Fruit fly (Drosophila melanogaster) whole organism, prepupa: ENCODE measurements around the gene Dad.

Experiments used
- Blimp-1 ChIP-seq: fragments of 200-800 bp; sonication (Bioruptor generic); optimal IDR thresholded peaks from 3 replicates; lab custom pipeline; 2017; ENCODE audit warnings: missing biosample characterization, missing genetic modification characterization, mild to moderate bottlenecking, moderate library complexity, missing genetic modification reagents
- CG10669 ChIP-seq: fragments of 200-800 bp; sonication (Bioruptor generic); optimal IDR thresholded peaks from 3 replicates; lab custom pipeline; 2018; ENCODE audit warnings: missing biosample characterization, mild to moderate bottlenecking, missing genetic modification characterization, moderate library complexity
- CG11762 ChIP-seq: fragments of 200-800 bp; sonication (Bioruptor generic); optimal IDR thresholded peaks from 3 replicates; lab custom pipeline; 2016; ENCODE audit warnings: missing biosample characterization, missing genetic modification characterization; ENCODE audit not compliant: insufficient read depth
- CG11902 ChIP-seq: fragments of 200-800 bp; sonication (Bioruptor generic); optimal IDR thresholded peaks from 3 replicates; lab custom pipeline; 2016; ENCODE audit warnings: missing biosample characterization, missing genetic modification characterization
- CG15336 ChIP-seq: fragments of 200-800 bp; sonication (Bioruptor generic); IDR thresholded peaks from 2 replicates; pipeline ENCODE4 v1.3.6; 2022; ENCODE audit warnings: missing biosample characterization, missing genetic modification characterization
- CG3032 ChIP-seq: fragments of 200-800 bp; optimal IDR thresholded peaks from 2 replicates; lab custom pipeline; 2019; ENCODE audit warnings: missing biosample characterization, mild to moderate bottlenecking, missing genetic modification characterization, moderate library complexity
- CG32006 ChIP-seq: fragments of 200-800 bp; sonication (Bioruptor generic); optimal IDR thresholded peaks from 3 replicates; lab custom pipeline; 2017; ENCODE audit warnings: missing biosample characterization, mild to moderate bottlenecking, missing genetic modification characterization
- CG34406 ChIP-seq: fragments of 200-800 bp; sonication (Bioruptor generic); optimal IDR thresholded peaks from 3 replicates; lab custom pipeline; 2016; ENCODE audit warnings: missing biosample characterization, missing genetic modification characterization
- CG3919 ChIP-seq: fragments of 200-800 bp; sonication (Bioruptor generic); optimal IDR thresholded peaks from 3 replicates; lab custom pipeline; 2016; ENCODE audit warnings: missing biosample characterization, missing genetic modification characterization
- CG4318 ChIP-seq: fragments of 200-800 bp; sonication (Bioruptor generic); optimal IDR thresholded peaks from 3 replicates; lab custom pipeline; 2017; ENCODE audit warnings: missing biosample characterization, mild to moderate bottlenecking, missing genetic modification characterization
- CG6163 ChIP-seq: fragments of 200-800 bp; sonication (Bioruptor generic); IDR thresholded peaks from 3 replicates; pipeline ENCODE4 v1.3.6; 2022; ENCODE audit warnings: missing biosample characterization, missing genetic modification characterization
- CG6276 ChIP-seq: fragments of 200-800 bp; sonication (Bioruptor generic); optimal IDR thresholded peaks from 2 replicates; lab custom pipeline; 2017; ENCODE audit warnings: missing biosample characterization, mild to moderate bottlenecking, missing genetic modification characterization
- CG6792 ChIP-seq: fragments of 200-800 bp; sonication (Bioruptor generic); optimal IDR thresholded peaks from 3 replicates; lab custom pipeline; 2016; ENCODE audit warnings: missing biosample characterization, missing genetic modification characterization
- CG6854 ChIP-seq: fragments of 200-800 bp; sonication (Bioruptor generic); optimal IDR thresholded peaks from 2 replicates; lab custom pipeline; 2017; ENCODE audit warnings: missing biosample characterization, mild to moderate bottlenecking, missing genetic modification characterization
- CG7368 ChIP-seq: fragments of 200-800 bp; sonication (Bioruptor generic); optimal IDR thresholded peaks from 3 replicates; lab custom pipeline; 2016; ENCODE audit warnings: missing biosample characterization, missing genetic modification characterization
- CG8119 ChIP-seq: fragments of 200-800 bp; sonication (Bioruptor generic); IDR thresholded peaks from 3 replicates; pipeline ENCODE4 v1.3.6; 2022; ENCODE audit warnings: missing biosample characterization, missing genetic modification characterization
- CG8319 ChIP-seq: fragments of 200-800 bp; sonication (Bioruptor generic); optimal IDR thresholded peaks from 3 replicates; lab custom pipeline; 2016; ENCODE audit warnings: missing biosample characterization, missing genetic modification characterization
- CG9139 ChIP-seq: fragments of 200-800 bp; sonication (Bioruptor generic); optimal IDR thresholded peaks from 3 replicates; lab custom pipeline; 2017; ENCODE audit warnings: missing biosample characterization, mild to moderate bottlenecking, missing genetic modification characterization
- Eip75B ChIP-seq: fragments of 200-800 bp; sonication (Bioruptor generic); optimal IDR thresholded peaks from 3 replicates; lab custom pipeline; 2016; ENCODE audit warnings: missing biosample characterization, missing genetic modification characterization
- Eip93F ChIP-seq: fragments of 200-800 bp; sonication (Bioruptor generic); optimal IDR thresholded peaks from 2 replicates; lab custom pipeline; 2016; ENCODE audit warnings: missing biosample characterization, mild to moderate bottlenecking, missing genetic modification characterization
- Ets21C ChIP-seq: fragments of 200-800 bp; sonication (Bioruptor generic); optimal IDR thresholded peaks from 3 replicates; lab custom pipeline; 2016; ENCODE audit warnings: missing biosample characterization, missing genetic modification characterization
- Ets96B ChIP-seq: fragments of 200-800 bp; optimal IDR thresholded peaks from 2 replicates; lab custom pipeline; 2019; ENCODE audit warnings: missing biosample characterization, mild to moderate bottlenecking, missing genetic modification characterization, moderate library complexity
- Gug ChIP-seq: fragments of 200-800 bp; sonication (Bioruptor generic); IDR thresholded peaks from 2 replicates; pipeline ENCODE4 v1.3.6; 2022; ENCODE audit warnings: missing biosample characterization, missing genetic modification characterization
- Hr38 ChIP-seq: sonication (Bioruptor generic); optimal IDR thresholded peaks from 2 replicates; lab custom pipeline; 2016; ENCODE audit warnings: missing biosample characterization, missing genetic modification characterization
- Hr39 ChIP-seq: fragments of 200-800 bp; sonication (Bioruptor generic); optimal IDR thresholded peaks from 2 replicates; lab custom pipeline; 2016; ENCODE audit warnings: missing biosample characterization, missing genetic modification characterization
- Hr4 ChIP-seq: fragments of 200-800 bp; sonication (Bioruptor generic); optimal IDR thresholded peaks from 3 replicates; lab custom pipeline; 2016; ENCODE audit warnings: missing biosample characterization, missing genetic modification characterization
- Lpt ChIP-seq: fragments of 200-800 bp; sonication (Bioruptor generic); optimal IDR thresholded peaks from 3 replicates; lab custom pipeline; 2016; ENCODE audit warnings: missing biosample characterization, missing genetic modification characterization
- Met ChIP-seq: fragments of 200-800 bp; sonication (Bioruptor generic); optimal IDR thresholded peaks from 3 replicates; lab custom pipeline; 2016; ENCODE audit warnings: missing biosample characterization, missing genetic modification characterization
- OdsH ChIP-seq: fragments of 200-800 bp; sonication (Bioruptor generic); optimal IDR thresholded peaks from 3 replicates; lab custom pipeline; 2016; ENCODE audit warnings: missing biosample characterization, missing genetic modification characterization
- Smox ChIP-seq: fragments of 200-800 bp; sonication (Bioruptor generic); optimal IDR thresholded peaks from 3 replicates; lab custom pipeline; 2016; ENCODE audit warnings: missing biosample characterization, missing genetic modification characterization
- Sox14 ChIP-seq: fragments of 200-800 bp; sonication (Bioruptor generic); optimal IDR thresholded peaks from 3 replicates; lab custom pipeline; 2016; ENCODE audit warnings: missing biosample characterization, missing genetic modification characterization
- Sox15 ChIP-seq: fragments of 200-800 bp; sonication (Bioruptor generic); optimal IDR thresholded peaks from 3 replicates; lab custom pipeline; 2016; ENCODE audit warnings: missing biosample characterization, missing genetic modification characterization
- achi ChIP-seq: fragments of 200-800 bp; sonication (Bioruptor generic); optimal IDR thresholded peaks from 3 replicates; lab custom pipeline; 2016; ENCODE audit warnings: missing biosample characterization, missing genetic modification characterization
- dac ChIP-seq: fragments of 200-800 bp; sonication (Bioruptor generic); optimal IDR thresholded peaks from 2 replicates; lab custom pipeline; 2017; ENCODE audit warnings: missing biosample characterization, mild to moderate bottlenecking, missing genetic modification characterization
- dsx ChIP-seq: fragments of 200-800 bp; optimal IDR thresholded peaks from 3 replicates; lab custom pipeline; 2019; ENCODE audit warnings: missing biosample characterization, mild to moderate bottlenecking, missing genetic modification characterization, moderate library complexity; ENCODE audit not compliant: poor library complexity, severe bottlenecking
- eg ChIP-seq: fragments of 200-800 bp; sonication (Bioruptor generic); IDR thresholded peaks from 3 replicates; pipeline ENCODE4 v1.3.6; 2022; ENCODE audit warnings: missing biosample characterization, missing genetic modification characterization
- esn ChIP-seq: fragments of 200-800 bp; sonication (Bioruptor generic); optimal IDR thresholded peaks from 2 replicates; lab custom pipeline; 2016; ENCODE audit warnings: missing biosample characterization, mild to moderate bottlenecking, missing genetic modification characterization, moderate library complexity
- fd59A ChIP-seq: fragments of 200-800 bp; sonication (Bioruptor generic); optimal IDR thresholded peaks from 2 replicates; lab custom pipeline; 2017; ENCODE audit warnings: missing biosample characterization, mild to moderate bottlenecking, missing genetic modification characterization, missing genetic modification reagents
- net ChIP-seq: fragments of 200-800 bp; sonication (Bioruptor generic); optimal IDR thresholded peaks from 3 replicates; lab custom pipeline; 2016; ENCODE audit warnings: missing biosample characterization, missing genetic modification characterization
- salr ChIP-seq, 2 experiments: fragments of 200-800 bp; sonication (Bioruptor generic); optimal IDR thresholded peaks; 3 replicates each; lab custom pipeline; 2016 to 2018; ENCODE audit warnings: missing biosample characterization in 2 of 2, missing genetic modification characterization in 2 of 2, mild to moderate bottlenecking in 1 of 2
- spab ChIP-seq: fragments of 200-800 bp; sonication (Bioruptor generic); optimal IDR thresholded peaks from 2 replicates; lab custom pipeline; 2017; ENCODE audit warnings: missing biosample characterization, mild to moderate bottlenecking, missing genetic modification characterization, missing genetic modification reagents
- ss ChIP-seq, 2 experiments: fragments of 200-800 bp; sonication (Bioruptor generic); optimal IDR thresholded peaks; 2 replicates in 1 of 2; 3 replicates in 1 of 2; lab custom pipeline; 2017 to 2018; ENCODE audit warnings: mild to moderate bottlenecking in 2 of 2, missing biosample characterization in 2 of 2, missing genetic modification characterization in 2 of 2, moderate library complexity in 1 of 2
- topi ChIP-seq: fragments of 200-800 bp; sonication (Bioruptor generic); optimal IDR thresholded peaks from 3 replicates; lab custom pipeline; 2016; ENCODE audit warnings: missing biosample characterization, missing genetic modification characterization
- vri ChIP-seq: fragments of 200-800 bp; sonication (Bioruptor generic); optimal IDR thresholded peaks from 3 replicates; lab custom pipeline; 2016; ENCODE audit warnings: missing biosample characterization, mild to moderate bottlenecking, missing genetic modification characterization

Gene Dad

DNA sequence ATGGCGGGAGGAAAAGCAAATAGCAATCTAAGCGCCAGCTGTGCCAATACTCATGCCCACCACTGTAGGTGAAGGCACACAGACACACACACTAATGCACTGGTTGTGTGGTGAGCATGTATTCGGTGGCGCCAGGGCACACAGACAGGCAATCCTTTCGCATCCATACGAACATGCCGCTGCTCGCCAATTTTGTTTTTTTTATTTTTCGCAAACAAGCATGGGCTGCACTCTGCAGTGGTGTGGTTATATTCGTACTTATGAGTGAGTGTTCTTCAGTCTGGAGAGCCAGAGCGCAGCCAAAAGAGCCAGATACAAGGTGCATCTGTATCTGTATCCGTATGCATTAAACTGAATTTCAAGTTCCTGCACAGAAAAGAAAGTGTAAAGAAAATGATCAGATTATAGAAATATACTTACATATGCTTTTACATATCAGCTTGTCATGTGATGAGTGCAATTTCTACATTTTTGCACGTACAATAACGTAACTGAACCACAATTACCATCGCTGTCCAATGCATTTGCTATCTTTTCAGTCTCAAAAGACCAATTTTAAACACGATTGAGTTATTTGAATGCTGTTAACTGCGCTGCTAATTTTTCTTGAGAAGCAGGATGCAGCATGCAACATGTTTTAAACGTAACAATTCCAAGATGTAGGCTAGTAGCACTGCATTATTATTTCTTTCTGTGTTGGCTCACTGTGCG is 5.4 kb downstream of the Dad start (continued):
- TF ChIP-seq Hr4 (GFP tag; lab: Kevin White, UChicago) (peak; percentile 93), CG6854 (GFP tag; lab: Kevin White, UChicago) (peak; percentile 25), net (GFP tag; lab: Kevin White, UChicago) (peak; percentile 81), Blimp-1 (GFP tag; lab: Kevin White, UChicago) (peak; percentile 31), eg (GFP tag; lab: Robert Waterston, UW) (peak; percentile 45), CG3032 (tag; lab: Kevin White, UChicago) (peak; percentile 82), CG4318 (GFP tag; lab: Kevin White, UChicago) (peak; percentile 94), CG15336 (peak; percentile 81), CG8319 (GFP tag; lab: Kevin White, UChicago) (peak; percentile 83), OdsH (peak; percentile 91), Gug (GFP tag; lab: Robert Waterston, UW) (peak; percentile 52), CG6792 (GFP tag; lab: Kevin White, UChicago) (peak; percentile 88), CG11762 (GFP tag; lab: Kevin White, UChicago) (peak; percentile 83), Hr38 (GFP tag; lab: Kevin White, UChicago) (no peak), CG7368 (GFP tag; lab: Kevin White, UChicago) (peak; percentile 77), CG11902 (peak; percentile 80), Ets21C (GFP tag; lab: Kevin White, UChicago) (peak; percentile 77), CG6276 (peak; percentile 89), Met (GFP tag; lab: Kevin White, UChicago) (peak; percentile 67), CG34406 (GFP tag; lab: Kevin White, UChicago) (peak; percentile 85), CG8119 (GFP tag; lab: Robert Waterston, UW) (peak; percentile 91)

DNA sequence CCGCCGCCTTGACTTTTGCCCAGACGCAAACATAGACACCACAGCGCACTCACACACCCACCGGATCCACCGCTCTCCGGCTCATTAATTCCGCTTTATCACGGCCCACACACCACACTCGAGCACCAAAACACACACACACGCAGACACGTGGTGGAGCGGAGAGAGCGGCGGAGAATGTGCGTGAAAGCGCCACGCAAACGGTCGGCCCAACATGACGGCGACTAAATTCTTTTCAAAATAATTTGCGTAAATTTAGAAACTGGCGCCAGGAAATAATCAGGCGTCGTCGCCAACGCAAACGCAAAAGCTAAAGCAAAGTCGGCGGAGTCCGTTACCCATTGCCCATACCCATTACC is 6.0 kb downstream of the Dad start:
- no peak for TF ChIP-seq CG11902
- no peak for TF ChIP-seq Hr38 (GFP tag; lab: Kevin White, UChicago)
- peak in 1 of 2 experiments; percentile 27 for TF ChIP-seq salr (GFP tag; optimal IDR thresholded peaks at IDR 0.05; lab: Kevin White, UChicago)
- TF ChIP-seq, all 60 proteins: peak for 1

DNA sequence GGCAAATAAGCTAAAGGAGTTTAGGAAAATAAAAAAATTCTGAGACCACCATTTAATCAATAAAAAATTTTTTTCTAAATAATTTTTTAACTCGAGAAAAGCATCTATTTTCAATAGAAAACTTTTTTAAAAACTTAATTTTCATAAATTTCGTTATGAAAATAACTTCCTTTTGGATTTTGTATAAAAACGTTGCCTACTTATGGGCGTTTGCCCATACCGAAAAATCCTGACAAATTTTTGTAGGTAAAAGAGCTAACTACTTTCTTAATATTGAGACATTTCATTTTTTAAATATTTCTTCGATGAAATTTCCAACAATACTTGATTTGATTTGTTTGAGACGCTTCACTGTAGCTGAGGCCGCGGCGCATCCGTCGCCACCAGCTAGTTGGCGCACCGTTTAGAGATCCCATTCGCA is 6.4 kb downstream of the Dad start:
- peak; percentile 70 for TF ChIP-seq CG10669 (GFP tag; lab: Kevin White, UChicago)
- peak; percentile 40 for TF ChIP-seq CG9139
- peak; percentile 65 for TF ChIP-seq dac
- TF ChIP-seq eg (GFP tag; lab: Robert Waterston, UW) = peak; percentile 73
- TF ChIP-seq CG6276 = peak; percentile 78
- peak; percentile 51 for TF ChIP-seq esn (GFP tag; lab: Kevin White, UChicago)
- no peak for TF ChIP-seq Ets21C (GFP tag; lab: Kevin White, UChicago)
- peak; percentile 10 for TF ChIP-seq Lpt (GFP tag; lab: Kevin White, UChicago)
- TF ChIP-seq Ets96B = peak; percentile 71
- peak; percentile 92 for TF ChIP-seq Hr4 (GFP tag; lab: Kevin White, UChicago)
- TF ChIP-seq ss (GFP tag; optimal IDR thresholded peaks at IDR 0.05; lab: Kevin White, UChicago) = peak; percentile 49 to 62
- peak; percentile 73 for TF ChIP-seq spab (GFP tag; lab: Kevin White, UChicago)
- peak; percentile 73; the same call in 2 of the 3 replicates for TF ChIP-seq CG6163 (GFP tag; lab: Robert Waterston, UW)
- TF ChIP-seq Sox15 = peak; percentile 43
- TF ChIP-seq CG3919 (GFP tag; lab: Kevin White, UChicago) = peak; percentile 70
- peak; percentile 31 for TF ChIP-seq Hr39 (GFP tag; lab: Kevin White, UChicago)
- peak; percentile 77 for TF ChIP-seq Eip75B
- peak; percentile 67 for TF ChIP-seq Sox14 (GFP tag; lab: Kevin White, UChicago)
- peak; percentile 71 for TF ChIP-seq achi (GFP tag; lab: Kevin White, UChicago)
- TF ChIP-seq dsx = peak; percentile 40
- TF ChIP-seq CG7368 (GFP tag; lab: Kevin White, UChicago) = peak; percentile 40
- peak; percentile 58 for TF ChIP-seq CG11762 (GFP tag; lab: Kevin White, UChicago)
- peak; percentile 95 for TF ChIP-seq CG32006
- TF ChIP-seq Smox (GFP tag; lab: Kevin White, UChicago) = peak; percentile 25
- TF ChIP-seq net (GFP tag; lab: Kevin White, UChicago) = peak; percentile 75
- TF ChIP-seq CG4318 (GFP tag; lab: Kevin White, UChicago) = peak; percentile 85
- no peak for TF ChIP-seq Blimp-1 (GFP tag; lab: Kevin White, UChicago)
- TF ChIP-seq fd59A (GFP tag; lab: Kevin White, UChicago) = peak; percentile 65
- no peak for TF ChIP-seq CG6854 (GFP tag; lab: Kevin White, UChicago)
- TF ChIP-seq Eip93F (GFP tag; lab: Kevin White, UChicago) = no peak
- peak; percentile 46 for TF ChIP-seq CG6792 (GFP tag; lab: Kevin White, UChicago)
- TF ChIP-seq topi (GFP tag; lab: Kevin White, UChicago) = peak; percentile 54
- no peak for TF ChIP-seq vri (GFP tag; lab: Kevin White, UChicago)
